Fruit fly (Drosophila melanogaster) whole organism, pupa: ENCODE results near the gene CG34342.

Experiments used
- CG10348 ChIP-seq: fragments of 200-800 bp; sonication (Bioruptor generic); IDR thresholded peaks from 2 replicates; pipeline ENCODE4 v1.3.6; 2022; ENCODE audit warnings: missing biosample characterization, missing genetic modification characterization
- CG12605 ChIP-seq: fragments of 200-800 bp; sonication (Bioruptor generic); IDR thresholded peaks from 2 replicates; pipeline ENCODE4 v1.3.6; 2022; ENCODE audit warnings: missing biosample characterization, missing genetic modification characterization
- CG13204 ChIP-seq: fragments of 200-800 bp; sonication (Bioruptor generic); optimal IDR thresholded peaks from 2 replicates; lab custom pipeline; 2018; ENCODE audit warnings: missing biosample characterization, mild to moderate bottlenecking, missing genetic modification characterization, moderate library complexity
- CG14655 ChIP-seq: fragments of 200-800 bp; sonication (Bioruptor generic); optimal IDR thresholded peaks from 3 replicates; lab custom pipeline; 2017; ENCODE audit warnings: mild to moderate bottlenecking, missing biosample characterization, missing genetic modification reagents, missing genetic modification characterization
- CG15710 ChIP-seq: fragments of 200-800 bp; sonication (Bioruptor generic); optimal IDR thresholded peaks from 2 replicates; lab custom pipeline; 2018; ENCODE audit warnings: missing biosample characterization, mild to moderate bottlenecking, missing genetic modification characterization, moderate library complexity
- CG17806 ChIP-seq: fragments of 200-800 bp; sonication (Bioruptor generic); optimal IDR thresholded peaks from 2 replicates; lab custom pipeline; 2018; ENCODE audit warnings: missing biosample characterization, mild to moderate bottlenecking, missing genetic modification characterization, moderate library complexity
- CG32121 ChIP-seq: fragments of 200-800 bp; sonication (Bioruptor generic); IDR thresholded peaks from 2 replicates; pipeline ENCODE4 v1.3.6; 2022; ENCODE audit warnings: missing biosample characterization, missing genetic modification characterization
- CG34367 ChIP-seq: fragments of 200-800 bp; sonication (Bioruptor generic); optimal IDR thresholded peaks from 2 replicates; lab custom pipeline; 2018; ENCODE audit warnings: missing biosample characterization, mild to moderate bottlenecking, missing genetic modification characterization
- CG4496 ChIP-seq: fragments of 200-800 bp; sonication (Bioruptor generic); IDR thresholded peaks from 3 replicates; pipeline ENCODE4 v1.3.6; 2022; ENCODE audit warnings: missing biosample characterization, missing genetic modification characterization
- CG8159 ChIP-seq: fragments of 200-800 bp; sonication (Bioruptor generic); optimal IDR thresholded peaks from 3 replicates; lab custom pipeline; 2018; ENCODE audit warnings: missing biosample characterization, mild to moderate bottlenecking, missing genetic modification characterization, moderate library complexity
- CG8301 ChIP-seq: fragments of 200-800 bp; sonication (Bioruptor generic); optimal IDR thresholded peaks from 2 replicates; lab custom pipeline; 2018; ENCODE audit warnings: missing biosample characterization, mild to moderate bottlenecking, missing genetic modification characterization
- CG9948 ChIP-seq: fragments of 200-800 bp; sonication (Bioruptor generic); optimal IDR thresholded peaks from 2 replicates; lab custom pipeline; 2018; ENCODE audit warnings: missing biosample characterization, mild to moderate bottlenecking, missing genetic modification characterization, moderate library complexity
- D1 ChIP-seq: fragments of 200-800 bp; sonication (Bioruptor generic); optimal IDR thresholded peaks from 2 replicates; lab custom pipeline; 2018; ENCODE audit warnings: missing biosample characterization, mild to moderate bottlenecking, missing genetic modification characterization, moderate library complexity
- EcR ChIP-seq: fragments of 200-800 bp; sonication (Bioruptor generic); optimal IDR thresholded peaks from 3 replicates; lab custom pipeline; 2019; ENCODE audit warnings: missing biosample characterization, missing genetic modification characterization, mild to moderate bottlenecking, moderate library complexity, missing genetic modification reagents
- Ets98B ChIP-seq: fragments of 200-800 bp; sonication (Bioruptor generic); IDR thresholded peaks from 2 replicates; pipeline ENCODE4 v1.3.6; 2022; ENCODE audit warnings: missing biosample characterization, missing genetic modification characterization
- Pif1A ChIP-seq: fragments of 200-800 bp; sonication (Bioruptor generic); optimal IDR thresholded peaks from 3 replicates; lab custom pipeline; 2016; ENCODE audit warnings: missing biosample characterization, missing genetic modification characterization
- Pif1B ChIP-seq: fragments of 200-800 bp; sonication (Bioruptor generic); optimal IDR thresholded peaks from 3 replicates; lab custom pipeline; 2016; ENCODE audit warnings: missing biosample characterization, missing genetic modification characterization
- Snoo ChIP-seq: fragments of 200-800 bp; sonication (Bioruptor generic); optimal IDR thresholded peaks from 3 replicates; lab custom pipeline; 2017; ENCODE audit warnings: missing biosample characterization, mild to moderate bottlenecking, missing genetic modification characterization, inconsistent platforms
- fd96Ca ChIP-seq: fragments of 200-800 bp; sonication (Bioruptor generic); IDR thresholded peaks from 3 replicates; pipeline ENCODE4 v1.3.6; 2022; ENCODE audit warnings: missing biosample characterization, missing genetic modification characterization
- gl ChIP-seq: fragments of 200-800 bp; sonication (Bioruptor generic); optimal IDR thresholded peaks from 2 replicates; lab custom pipeline; 2018; ENCODE audit warnings: missing biosample characterization, mild to moderate bottlenecking, missing genetic modification characterization
- rn ChIP-seq: fragments of 200-800 bp; sonication (Bioruptor generic); IDR thresholded peaks from 2 replicates; pipeline ENCODE4 v1.3.6; 2022; ENCODE audit warnings: missing biosample characterization, missing genetic modification characterization

CG34342 gene

DNA sequence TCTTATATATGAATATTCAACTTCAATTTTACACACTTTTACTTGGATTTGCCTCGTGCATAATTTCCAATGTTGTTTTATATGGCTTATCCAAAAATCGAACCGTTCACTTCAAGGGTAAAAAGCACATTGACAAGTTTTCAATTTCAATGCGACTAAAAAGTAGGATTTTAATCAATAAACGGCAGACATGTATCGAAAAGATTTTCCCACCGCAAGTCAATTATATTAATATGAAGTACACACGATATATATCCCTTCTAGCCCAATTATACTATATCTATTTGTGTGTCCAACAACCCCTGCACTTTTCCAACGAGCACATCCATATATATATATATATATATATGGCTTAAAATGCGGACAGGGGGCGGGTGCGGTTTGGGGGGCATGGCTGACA is at the start of gene CG34342:
Gene CG34342 (minus strand): TSS at position 101 of the 400 bp plus-strand sequence.
- TF ChIP-seq CG10348 (GFP tag; lab: Robert Waterston, UW): no peak
- no peak for TF ChIP-seq CG15710
- no peak for TF ChIP-seq fd96Ca (GFP tag; lab: Robert Waterston, UW)
- no peak for TF ChIP-seq Pif1A (GFP tag; lab: Kevin White, UChicago)
- no peak for TF ChIP-seq CG14655 (GFP tag; lab: Kevin White, UChicago)
- TF ChIP-seq rn (GFP tag; lab: Robert Waterston, UW): no peak
- no peak for TF ChIP-seq Pif1B (GFP tag; lab: Kevin White, UChicago)
- TF ChIP-seq CG4496 (GFP tag; lab: Robert Waterston, UW): no peak
- no peak for TF ChIP-seq EcR (GFP tag; lab: Kevin White, UChicago)
- TF ChIP-seq Snoo (tag; lab: Kevin White, UChicago): no peak
- no peak for TF ChIP-seq CG8159 (tag; lab: Kevin White, UChicago)
- TF ChIP-seq CG13204 (GFP tag; lab: Kevin White, UChicago): no peak
- TF ChIP-seq Ets98B (GFP tag; lab: Robert Waterston, UW): no peak
- no peak for TF ChIP-seq CG8301 (tag; lab: Kevin White, UChicago)
- TF ChIP-seq gl (tag; lab: Kevin White, UChicago): no peak
- TF ChIP-seq CG34367 (tag; lab: Kevin White, UChicago): no peak
- TF ChIP-seq CG9948 (tag; lab: Kevin White, UChicago): no peak
- TF ChIP-seq CG12605 (GFP tag; lab: Robert Waterston, UW): no peak

DNA sequence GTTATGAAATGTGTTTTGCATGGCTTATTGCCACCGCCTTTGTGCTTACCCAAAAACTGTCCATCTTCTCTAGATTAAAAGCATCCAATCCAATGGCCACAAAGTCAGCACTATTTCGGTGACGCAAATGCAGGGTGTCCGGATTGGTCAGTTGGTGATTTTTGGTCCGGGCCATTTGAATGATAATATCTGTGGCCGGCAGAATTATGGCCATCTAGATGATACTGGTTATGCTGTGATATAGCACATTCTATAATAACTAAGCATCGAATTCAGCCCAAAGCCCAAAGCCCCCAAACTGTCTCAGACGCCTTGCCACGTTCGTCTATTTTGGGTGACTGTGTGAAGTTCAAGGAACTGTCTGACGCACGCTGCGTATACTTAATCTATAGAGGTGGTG is 45.5 kb upstream of the CG34342 start:
- no peak for TF ChIP-seq CG13204 (GFP tag; lab: Kevin White, UChicago)
- no peak for TF ChIP-seq CG10348 (GFP tag; lab: Robert Waterston, UW)
- TF ChIP-seq CG32121 (GFP tag; lab: Robert Waterston, UW): no peak
- TF ChIP-seq rn (GFP tag; lab: Robert Waterston, UW): no peak
- TF ChIP-seq fd96Ca (GFP tag; lab: Robert Waterston, UW): no peak
- no peak for TF ChIP-seq CG34367 (tag; lab: Kevin White, UChicago)
- no peak for TF ChIP-seq Pif1A (GFP tag; lab: Kevin White, UChicago)
- TF ChIP-seq EcR (GFP tag; lab: Kevin White, UChicago): no peak
- TF ChIP-seq CG14655 (GFP tag; lab: Kevin White, UChicago): no peak
- no peak for TF ChIP-seq CG9948 (tag; lab: Kevin White, UChicago)
- TF ChIP-seq Snoo (tag; lab: Kevin White, UChicago): no peak
- no peak for TF ChIP-seq CG15710
- no peak for TF ChIP-seq CG17806 (tag; lab: Kevin White, UChicago)
- TF ChIP-seq CG8301 (tag; lab: Kevin White, UChicago): no peak
- no peak for TF ChIP-seq CG12605 (GFP tag; lab: Robert Waterston, UW)
- TF ChIP-seq gl (tag; lab: Kevin White, UChicago): no peak
- no peak for TF ChIP-seq Pif1B (GFP tag; lab: Kevin White, UChicago)
- no peak for TF ChIP-seq D1 (tag; lab: Kevin White, UChicago)

DNA sequence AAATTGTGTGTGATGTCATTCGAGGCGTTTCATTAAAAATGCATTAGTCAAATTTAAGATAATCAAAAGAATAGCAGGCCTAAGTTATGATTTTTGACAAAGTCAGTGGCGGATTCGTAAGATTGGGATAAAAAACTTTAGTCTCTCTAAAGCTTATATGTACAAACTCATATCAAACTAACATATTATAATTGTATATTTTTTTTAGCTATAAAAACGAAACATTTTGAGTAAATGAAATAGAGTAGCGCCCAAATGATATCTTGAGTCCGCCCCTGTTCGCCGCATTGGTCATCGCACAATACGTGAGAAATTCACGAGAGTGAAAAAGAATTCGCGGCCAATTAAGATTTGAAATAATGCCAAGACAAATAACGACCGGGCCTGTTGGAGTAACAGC is 43.7 kb upstream of the CG34342 start:
- TF ChIP-seq Ets98B (GFP tag; lab: Robert Waterston, UW): no peak
- TF ChIP-seq CG10348 (GFP tag; lab: Robert Waterston, UW): no peak
- 0 out of 3 replicates have a peak, but pooled peaks have one; percentile 55 for TF ChIP-seq CG4496 (GFP tag; lab: Robert Waterston, UW)
- TF ChIP-seq CG8301 (tag; lab: Kevin White, UChicago): no peak
- TF ChIP-seq CG17806 (tag; lab: Kevin White, UChicago): peak; percentile 38
- TF ChIP-seq CG14655 (GFP tag; lab: Kevin White, UChicago): no peak
- TF ChIP-seq CG15710: peak; percentile 48
- no peak for TF ChIP-seq CG8159 (tag; lab: Kevin White, UChicago)
- TF ChIP-seq CG34367 (tag; lab: Kevin White, UChicago): peak; percentile 1
- TF ChIP-seq CG9948 (tag; lab: Kevin White, UChicago): peak; percentile 27
- TF ChIP-seq Pif1B (GFP tag; lab: Kevin White, UChicago): peak; percentile 56
- TF ChIP-seq CG13204 (GFP tag; lab: Kevin White, UChicago): no peak
- no peak for TF ChIP-seq D1 (tag; lab: Kevin White, UChicago)
- TF ChIP-seq CG32121 (GFP tag; lab: Robert Waterston, UW): no peak; the same call in 1 of the 2 replicates
- TF ChIP-seq Snoo (tag; lab: Kevin White, UChicago): peak; percentile 54
- TF ChIP-seq CG12605 (GFP tag; lab: Robert Waterston, UW): no peak

DNA sequence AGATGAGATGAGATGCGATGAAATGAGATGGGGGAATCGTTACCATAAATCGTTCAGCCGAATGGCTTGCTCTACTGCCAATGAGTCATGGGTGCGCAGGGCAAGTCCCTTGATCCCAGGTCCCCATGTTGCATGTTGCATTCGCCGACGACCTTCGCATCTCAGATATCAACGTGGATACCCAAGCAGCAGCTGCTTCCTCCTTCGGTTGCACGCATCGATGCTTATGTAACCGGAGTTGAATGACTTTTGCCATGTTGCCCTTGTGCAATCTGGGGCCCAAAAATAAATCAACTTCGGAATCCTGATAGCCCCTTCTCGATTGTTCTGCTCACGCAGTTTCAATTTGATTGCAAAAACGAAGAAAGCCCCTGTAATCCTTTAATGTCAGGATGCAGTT is 43.1 kb upstream of the CG34342 start:
- TF ChIP-seq EcR (GFP tag; lab: Kevin White, UChicago) (peak; percentile 97), Pif1A (GFP tag; lab: Kevin White, UChicago) (no peak)
- TF ChIP-seq, all 21 proteins: peak for 1

DNA sequence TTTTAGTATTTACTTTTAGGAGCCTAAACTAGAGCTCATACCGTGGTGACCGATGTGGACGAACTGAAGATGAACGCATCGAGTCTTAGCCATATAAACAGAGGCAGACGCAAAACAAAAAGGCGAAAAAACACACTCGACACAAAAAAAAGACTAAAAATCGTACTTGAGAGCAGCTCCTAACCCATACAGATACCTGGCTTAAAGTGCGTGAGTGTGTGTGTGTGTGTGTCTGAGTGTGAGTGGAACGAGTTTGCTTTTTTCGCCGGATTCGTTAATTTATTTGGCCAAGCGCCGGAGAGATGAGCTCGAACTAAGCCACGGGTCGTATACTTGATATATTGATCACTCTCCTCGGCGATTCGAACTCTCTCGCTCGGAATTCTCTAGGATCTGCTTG is 40.4 kb upstream of the CG34342 start, which contains the start of gene frm:
Gene frm (minus strand): TSS at position 73 of the 400 bp plus-strand sequence.
- TF ChIP-seq Pif1A (GFP tag; lab: Kevin White, UChicago): peak; percentile 21
- no peak for TF ChIP-seq D1 (tag; lab: Kevin White, UChicago)
- peak; percentile 23 for TF ChIP-seq CG17806 (tag; lab: Kevin White, UChicago)
- no peak for TF ChIP-seq CG10348 (GFP tag; lab: Robert Waterston, UW)
- TF ChIP-seq Snoo (tag; lab: Kevin White, UChicago): peak; percentile 41
- TF ChIP-seq CG14655 (GFP tag; lab: Kevin White, UChicago): no peak
- TF ChIP-seq CG15710: peak; percentile 39
- 0 out of 3 replicates have a peak, but pooled peaks have one; percentile 23 for TF ChIP-seq fd96Ca (GFP tag; lab: Robert Waterston, UW)
- TF ChIP-seq CG13204 (GFP tag; lab: Kevin White, UChicago): peak; percentile 52
- peak; percentile 35 for TF ChIP-seq CG8159 (tag; lab: Kevin White, UChicago)
- TF ChIP-seq gl (tag; lab: Kevin White, UChicago): peak; percentile 81
- TF ChIP-seq CG34367 (tag; lab: Kevin White, UChicago): peak; percentile 44
- TF ChIP-seq Pif1B (GFP tag; lab: Kevin White, UChicago): peak; percentile 34
- peak; percentile 61 for TF ChIP-seq EcR (GFP tag; lab: Kevin White, UChicago)
